Fruit fly (Drosophila melanogaster): ENCODE measurements around the gene Rip11.

DNA sequence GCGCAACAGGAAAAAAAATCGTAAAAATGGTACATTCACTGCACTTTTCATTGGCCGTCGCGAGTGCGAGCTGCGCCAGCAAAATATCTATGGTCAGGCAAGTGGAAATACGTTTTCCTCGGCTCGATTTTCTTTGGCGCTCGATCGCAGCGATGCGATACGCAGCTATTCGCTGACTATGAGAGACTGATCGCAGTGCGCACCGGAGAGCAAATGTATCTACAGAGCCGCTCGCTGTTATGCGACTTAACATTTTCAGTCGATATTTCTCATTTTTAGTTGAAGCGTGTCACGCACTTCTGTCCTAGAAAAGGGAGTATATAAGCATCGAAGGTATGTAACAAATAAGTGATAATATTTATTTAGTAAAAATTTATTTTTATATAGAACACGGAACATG lies 12.7 kb downstream of the Rip11 start, which contains the start of gene wgn:
- TF ChIP-seq CG8301 (tag; optimal IDR thresholded peaks at IDR 0.05) (no peak), CG15710 (tag; optimal IDR thresholded peaks at IDR 0.05) (no peak), rn (GFP tag; IDR thresholded peaks at IDR 0.05) (no peak), CG17806 (tag; optimal IDR thresholded peaks at IDR 0.05) (no peak), CG32121 (GFP tag; IDR thresholded peaks at IDR 0.05) (peak; percentile 61), CG12605 (GFP tag; IDR thresholded peaks at IDR 0.05) (peak; percentile 41; the same call in 1 of the 2 replicates), Ets98B (GFP tag; IDR thresholded peaks at IDR 0.05) (peak; percentile 52; the same call in 1 of the 2 replicates), fd96Ca (GFP tag; IDR thresholded peaks at IDR 0.05) (no peak), CG34367 (tag; optimal IDR thresholded peaks at IDR 0.05) (no peak), CG9948 (tag; optimal IDR thresholded peaks at IDR 0.05) (no peak), CG13204 (GFP tag; optimal IDR thresholded peaks at IDR 0.05) (no peak)
